Worm (Caenorhabditis elegans) whole organism, L1 larva: ENCODE measurements around the gene F41E6.8.

Experiments
- C16A3.4 ChIP-seq: fragments of 150-350 bp; optimal IDR thresholded peaks from 2 replicates; lab custom pipeline; 2014; ENCODE audit warnings: missing biosample characterization, missing genetic modification characterization
- Y116A8C.19 ChIP-seq: sonication (generic microtip); optimal IDR thresholded peaks from 2 replicates; lab custom pipeline; 2016; ENCODE audit warnings: missing compliant biosample characterization, missing genetic modification characterization, borderline replicate concordance
- alr-1 ChIP-seq: fragments of 200-800 bp; sonication (Bioruptor generic); optimal IDR thresholded peaks from 2 replicates; lab custom pipeline; 2018; ENCODE audit warnings: borderline replicate concordance, mild to moderate bottlenecking, missing genetic modification characterization, missing compliant biosample characterization
- aly-2 ChIP-seq: fragments of 150-350 bp; optimal IDR thresholded peaks from 2 replicates; lab custom pipeline; 2014; ENCODE audit warnings: missing biosample characterization, missing genetic modification characterization
- ama-1 ChIP-seq: fragments of 150-350 bp; optimal IDR thresholded peaks from 2 replicates; lab custom pipeline; 2014
- blmp-1 ChIP-seq: fragments of 150-350 bp; optimal IDR thresholded peaks from 2 replicates; lab custom pipeline; 2014; ENCODE audit warnings: missing biosample characterization, missing genetic modification characterization
- ceh-63 ChIP-seq: fragments of 200-800 bp; sonication (Bioruptor generic); optimal IDR thresholded peaks from 2 replicates; lab custom pipeline; 2018; ENCODE audit warnings: mild to moderate bottlenecking, missing genetic modification characterization, missing compliant biosample characterization
- ceh-82 ChIP-seq, 3 experiments: fragments of 150-350 bp in 1 of 3; sonication (generic microtip) in 2 of 3; optimal IDR thresholded peaks; 2 replicates each; lab custom pipeline; 2014 to 2017; ENCODE audit warnings: missing biosample characterization in 3 of 3, missing genetic modification characterization in 3 of 3
- ceh-88 ChIP-seq: fragments of 200-800 bp; sonication (Bioruptor generic); IDR thresholded peaks from 2 replicates; pipeline ENCODE4 v1.3.6; 2022; ENCODE audit warnings: missing genetic modification characterization, missing compliant biosample characterization
- ceh-90 ChIP-seq: sonication (generic microtip); optimal IDR thresholded peaks from 2 replicates; lab custom pipeline; 2016; ENCODE audit warnings: missing genetic modification characterization, missing compliant biosample characterization
- ces-1 ChIP-seq: fragments of 150-350 bp; optimal IDR thresholded peaks from 2 replicates; lab custom pipeline; 2014; ENCODE audit warnings: missing biosample characterization, missing genetic modification reagents, missing genetic modification characterization
- dsc-1 ChIP-seq: sonication (generic microtip); optimal IDR thresholded peaks from 2 replicates; lab custom pipeline; 2016; ENCODE audit warnings: mild to moderate bottlenecking, missing genetic modification characterization, missing compliant biosample characterization
- efl-1 ChIP-seq, 4 experiments: fragments of 150-350 bp; optimal IDR thresholded peaks in 3 of 4; peaks in 1 of 4; 1 replicate in 1 of 4; 2 replicates in 3 of 4; lab custom pipeline; 2014; ENCODE audit warnings: missing biosample characterization in 2 of 4, missing genetic modification characterization in 2 of 4, missing genetic modification reagents in 2 of 4
- elt-2 ChIP-seq: sonication (generic microtip); optimal IDR thresholded peaks from 2 replicates; lab custom pipeline; 2016; ENCODE audit warnings: missing genetic modification characterization, mild to moderate bottlenecking, inconsistent platforms, missing compliant biosample characterization, missing genetic modification reagents
- elt-3 ChIP-seq, 6 experiments: fragments of 150-350 bp in 1 of 6; sonication (generic microtip); optimal IDR thresholded peaks; 2 replicates each; lab custom pipeline; 2017 to 2018; ENCODE audit warnings: missing biosample characterization in 6 of 6, missing genetic modification characterization in 6 of 6, inconsistent platforms in 1 of 6
- ets-5 ChIP-seq: fragments of 200-800 bp; sonication (Bioruptor generic); IDR thresholded peaks from 2 replicates; pipeline ENCODE4 v1.3.6; 2022; ENCODE audit warnings: missing genetic modification characterization, missing compliant biosample characterization
- fos-1 ChIP-seq: fragments of 150-350 bp; optimal IDR thresholded peaks from 2 replicates; lab custom pipeline; 2014; ENCODE audit warnings: missing biosample characterization, missing genetic modification characterization
- hlh-4 ChIP-seq: sonication (generic microtip); optimal IDR thresholded peaks from 2 replicates; lab custom pipeline; 2016; ENCODE audit warnings: mild to moderate bottlenecking, missing genetic modification characterization, missing compliant biosample characterization
- hpl-2 ChIP-seq: fragments of 150-350 bp; optimal IDR thresholded peaks from 2 replicates; lab custom pipeline; 2014; ENCODE audit warnings: missing biosample characterization, missing genetic modification reagents, missing genetic modification characterization
- jun-1 ChIP-seq: fragments of 150-350 bp; optimal IDR thresholded peaks from 2 replicates; lab custom pipeline; 2014; ENCODE audit warnings: missing biosample characterization, missing genetic modification reagents, missing genetic modification characterization
- lin-13 ChIP-seq: fragments of 150-350 bp; optimal IDR thresholded peaks from 2 replicates; lab custom pipeline; 2014; ENCODE audit warnings: missing biosample characterization, missing genetic modification reagents, missing genetic modification characterization
- lin-14 ChIP-seq: fragments of 200-800 bp; sonication (Bioruptor generic); optimal IDR thresholded peaks from 2 replicates; lab custom pipeline; 2018; ENCODE audit warnings: mild to moderate bottlenecking, missing genetic modification characterization, moderate library complexity, missing compliant biosample characterization
- lin-15B ChIP-seq: fragments of 150-350 bp; sonication (generic microtip); optimal IDR thresholded peaks from 3 replicates; lab custom pipeline; 2014; ENCODE audit warnings: missing biosample characterization, missing genetic modification characterization
- lin-39 ChIP-seq: fragments of 150-350 bp; optimal IDR thresholded peaks from 2 replicates; lab custom pipeline; 2014; ENCODE audit warnings: missing biosample characterization, missing genetic modification reagents, missing genetic modification characterization
- mab-9 ChIP-seq: fragments of 200-800 bp; sonication (Bioruptor generic); IDR thresholded peaks from 2 replicates; pipeline ENCODE4 v1.3.6; 2022; ENCODE audit warnings: missing genetic modification reagents, missing genetic modification characterization, missing compliant biosample characterization
- mef-2 ChIP-seq: fragments of 150-350 bp; optimal IDR thresholded peaks from 2 replicates; lab custom pipeline; 2014; ENCODE audit warnings: missing biosample characterization, missing genetic modification characterization
- mep-1 ChIP-seq: fragments of 150-350 bp; optimal IDR thresholded peaks from 2 replicates; lab custom pipeline; 2014; ENCODE audit warnings: missing biosample characterization, missing genetic modification characterization
- nhr-12 ChIP-seq: sonication (generic microtip); optimal IDR thresholded peaks from 2 replicates; lab custom pipeline; 2017; ENCODE audit warnings: missing biosample characterization, missing genetic modification characterization
- nhr-19 ChIP-seq: fragments of 200-800 bp; sonication (Bioruptor generic); conservative IDR thresholded peaks from 2 replicates; pipeline ENCODE4 v1.3.6; 2022; ENCODE audit warnings: missing genetic modification characterization, missing compliant biosample characterization
- nhr-28 ChIP-seq: fragments of 150-350 bp; optimal IDR thresholded peaks from 2 replicates; lab custom pipeline; 2014; ENCODE audit warnings: missing biosample characterization, missing genetic modification characterization
- nhr-47 ChIP-seq: sonication (generic microtip); optimal IDR thresholded peaks from 2 replicates; lab custom pipeline; 2016; ENCODE audit warnings: mild to moderate bottlenecking, missing genetic modification characterization, moderate library complexity, missing compliant biosample characterization
- nhr-76 ChIP-seq: sonication (generic microtip); optimal IDR thresholded peaks from 2 replicates; lab custom pipeline; 2017; ENCODE audit warnings: missing biosample characterization, missing genetic modification characterization
- nhr-77 ChIP-seq: fragments of 150-350 bp; optimal IDR thresholded peaks from 2 replicates; lab custom pipeline; 2014; ENCODE audit warnings: missing biosample characterization, missing genetic modification characterization
- nhr-85 ChIP-seq: sonication (generic microtip); peaks from one replicate; lab custom pipeline; 2016; ENCODE audit warnings: missing genetic modification characterization, inconsistent platforms, missing compliant biosample characterization
- pag-3 ChIP-seq: sonication (generic microtip); optimal IDR thresholded peaks from 2 replicates; lab custom pipeline; 2017; ENCODE audit warnings: missing genetic modification characterization, mild to moderate bottlenecking, missing compliant biosample characterization, antibody characterized with exemption, borderline replicate concordance; ENCODE audit not compliant: insufficient read depth
- pax-3 ChIP-seq: fragments of 200-800 bp; sonication (Bioruptor generic); optimal IDR thresholded peaks from 2 replicates; lab custom pipeline; 2018; ENCODE audit warnings: mild to moderate bottlenecking, missing genetic modification characterization, moderate library complexity, missing compliant biosample characterization
- pqm-1 ChIP-seq: sonication (generic microtip); optimal IDR thresholded peaks from 3 replicates; lab custom pipeline; 2017; ENCODE audit warnings: missing biosample characterization, missing genetic modification characterization
- skn-1 ChIP-seq: fragments of 150-350 bp; optimal IDR thresholded peaks from 2 replicates; lab custom pipeline; 2014; ENCODE audit warnings: missing biosample characterization, missing genetic modification characterization
- snu-23 ChIP-seq: sonication (generic microtip); optimal IDR thresholded peaks from 2 replicates; lab custom pipeline; 2016; ENCODE audit warnings: missing genetic modification characterization, missing compliant biosample characterization
- sox-4 ChIP-seq: sonication (generic microtip); optimal IDR thresholded peaks from 2 replicates; lab custom pipeline; 2016; ENCODE audit warnings: missing genetic modification characterization, missing compliant biosample characterization
- sptf-1 ChIP-seq: fragments of 150-350 bp; optimal IDR thresholded peaks from 2 replicates; lab custom pipeline; 2014; ENCODE audit warnings: missing biosample characterization, missing genetic modification characterization
- sup-37 ChIP-seq: fragments of 200-800 bp; sonication (Bioruptor generic); optimal IDR thresholded peaks from 2 replicates; lab custom pipeline; 2018; ENCODE audit warnings: mild to moderate bottlenecking, missing genetic modification characterization, missing compliant biosample characterization
- tlp-1 ChIP-seq: fragments of 150-350 bp; optimal IDR thresholded peaks from 2 replicates; lab custom pipeline; 2014; ENCODE audit warnings: missing biosample characterization, missing genetic modification characterization
- unc-30 ChIP-seq: sonication (generic microtip); optimal IDR thresholded peaks from 2 replicates; lab custom pipeline; 2017; ENCODE audit warnings: missing biosample characterization, missing genetic modification characterization
- unc-62 ChIP-seq: fragments of 150-350 bp; optimal IDR thresholded peaks from 2 replicates; lab custom pipeline; 2014; ENCODE audit warnings: missing biosample characterization, missing genetic modification reagents, missing genetic modification characterization
- vab-15 ChIP-seq: sonication (generic microtip); optimal IDR thresholded peaks from 2 replicates; lab custom pipeline; 2017; ENCODE audit warnings: missing genotype, mild to moderate bottlenecking, missing genetic modification characterization, missing compliant biosample characterization
- zip-4 ChIP-seq: fragments of 200-800 bp; sonication (Bioruptor generic); optimal IDR thresholded peaks from 2 replicates; lab custom pipeline; 2018; ENCODE audit warnings: mild to moderate bottlenecking, missing genetic modification characterization, moderate library complexity, missing compliant biosample characterization
- ztf-11 ChIP-seq, 2 experiments: sonication (generic microtip); optimal IDR thresholded peaks; 2 replicates each; lab custom pipeline; 2016 to 2017; ENCODE audit warnings: missing genetic modification characterization in 2 of 2, missing biosample characterization in 1 of 2, missing compliant biosample characterization in 1 of 2

Gene F41E6.8

DNA sequence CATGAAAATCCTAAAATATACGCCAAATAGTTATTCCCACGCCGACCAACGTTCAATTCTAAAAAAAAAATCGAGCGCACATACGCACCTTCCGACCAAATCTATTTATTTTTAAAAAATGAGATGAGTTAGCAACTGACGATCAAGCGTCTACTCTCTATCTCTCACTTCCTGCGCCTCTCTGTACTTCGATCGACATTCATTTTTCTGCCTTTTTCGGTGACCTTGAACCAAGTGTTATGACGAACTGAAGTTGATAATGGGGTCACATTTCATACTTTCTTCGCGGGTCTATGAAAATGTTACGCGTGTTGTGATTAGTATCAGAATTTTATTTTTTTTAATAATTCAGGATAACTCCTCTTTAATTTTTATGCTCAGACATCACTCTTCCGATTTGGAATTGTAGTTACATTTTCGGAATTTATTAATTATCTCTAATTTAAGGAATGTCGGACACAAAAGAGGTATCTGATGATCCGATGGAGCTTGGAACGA is 6.1 kb upstream of the F41E6.8 start, which contains the start of gene smk-1 (continued):
- no peak for TF ChIP-seq nhr-12 (tag; lab: Kevin White, UChicago)
- no peak for TF ChIP-seq mef-2 (tag; lab: Kevin White, UChicago)
- peak; percentile 67 for TF ChIP-seq lin-14
- no peak for TF ChIP-seq alr-1 (tag; lab: Kevin White, UChicago)
- no peak for TF ChIP-seq aly-2 (tag; lab: Kevin White, UChicago)
- no peak for TF ChIP-seq ceh-63
- no peak for TF ChIP-seq nhr-76
- TF ChIP-seq pag-3 (tag; lab: Kevin White, UChicago), result no peak
- TF ChIP-seq mep-1 (tag; lab: Kevin White, UChicago), result peak; percentile 34
- TF ChIP-seq pax-3 (tag; lab: Kevin White, UChicago), result no peak
- TF ChIP-seq sptf-1 (tag; lab: Kevin White, UChicago), result no peak
- no peak for TF ChIP-seq nhr-77 (tag; lab: Kevin White, UChicago)
- peak in 3 of 6 experiments; percentile 9 to 79 (median 12) for TF ChIP-seq elt-3 (tag; optimal IDR thresholded peaks at IDR 0.05; lab: Kevin White, UChicago)
- no peak for TF ChIP-seq ama-1 (lab: Kevin White, UChicago)
- no peak for TF ChIP-seq ceh-90 (tag; lab: Kevin White, UChicago)
- no peak for TF ChIP-seq ets-5 (GFP tag; lab: Robert Waterston, UW)
- no peak for TF ChIP-seq hlh-4
- no peak for TF ChIP-seq pqm-1

DNA sequence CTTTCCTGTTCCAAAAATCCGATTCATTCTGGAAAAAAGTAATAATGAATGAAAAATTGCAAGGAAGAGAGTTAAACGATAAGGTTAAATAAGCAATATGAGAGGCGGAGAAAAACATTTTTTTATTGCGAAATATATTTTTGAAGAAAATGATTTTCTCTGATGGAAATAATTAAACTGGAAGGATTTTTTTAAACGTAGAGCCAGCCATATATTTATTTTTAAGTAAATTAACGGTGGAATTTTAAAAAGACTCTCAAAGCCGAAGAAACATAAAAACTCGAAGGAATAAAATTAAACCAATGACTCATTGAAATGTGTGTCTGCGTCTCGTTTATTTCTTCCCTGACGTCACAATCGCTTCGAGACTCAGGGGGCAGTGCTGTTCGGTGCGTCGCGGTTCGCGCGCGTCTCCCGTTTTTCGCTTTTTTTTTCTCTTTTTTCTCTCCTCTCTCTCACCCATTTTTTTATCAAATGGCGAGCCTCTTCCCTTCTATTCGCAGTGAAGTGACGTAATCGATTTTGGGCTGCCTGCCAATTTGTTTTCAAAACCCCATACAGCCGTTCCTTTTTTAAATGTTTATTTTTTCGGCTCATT is 4.9 kb upstream of the F41E6.8 start, which contains the start of gene vps-60:
TSS of gene vps-60 (minus strand) at position 30 of the 598 bp plus-strand sequence.
- no peak for TF ChIP-seq unc-62 (GFP tag; lab: Kevin White, UChicago)
- peak; percentile 93 for TF ChIP-seq nhr-77 (tag; lab: Kevin White, UChicago)
- no peak for TF ChIP-seq nhr-28 (tag; lab: Kevin White, UChicago)
- peak; percentile 94 for TF ChIP-seq nhr-47
- TF ChIP-seq alr-1 (tag; lab: Kevin White, UChicago), result no peak
- TF ChIP-seq Y116A8C.19, result no peak
- peak; percentile 98 for TF ChIP-seq lin-14
- peak; percentile 2 for TF ChIP-seq nhr-76
- TF ChIP-seq ceh-63, result no peak
- TF ChIP-seq fos-1 (tag; lab: Kevin White, UChicago), result peak; percentile 98
- peak; percentile 89 for TF ChIP-seq lin-13 (GFP tag; lab: Kevin White, UChicago)
- no peak for TF ChIP-seq nhr-12 (tag; lab: Kevin White, UChicago)
- peak; percentile 80 for TF ChIP-seq lin-15B (tag; lab: Kevin White, UChicago)
- TF ChIP-seq ztf-11 (tag; optimal IDR thresholded peaks at IDR 0.05; lab: Kevin White, UChicago), result peak in 1 of 2 experiments; percentile 46
- no peak for TF ChIP-seq ces-1
- TF ChIP-seq zip-4 (GFP tag; lab: Kevin White, UChicago), result peak; percentile 55
- peak; percentile 84 to 89 for TF ChIP-seq efl-1 (optimal IDR thresholded peaks at IDR 0.05; lab: Kevin White, UChicago)
- TF ChIP-seq efl-1 (GFP tag; optimal IDR thresholded peaks at IDR 0.05 in 1 of 2; lab: Kevin White, UChicago), result peak; percentile 68 to 96
- TF ChIP-seq tlp-1, result no peak
- peak; percentile 75 to 95 (median 82) for TF ChIP-seq ceh-82 (tag; optimal IDR thresholded peaks at IDR 0.05; lab: Kevin White, UChicago)
- peak; percentile 10 for TF ChIP-seq ama-1 (lab: Kevin White, UChicago)
- TF ChIP-seq jun-1, result peak; percentile 96
- peak; percentile 34 for TF ChIP-seq hpl-2 (GFP tag; lab: Kevin White, UChicago)
- peak; percentile 47 for TF ChIP-seq ceh-90 (tag; lab: Kevin White, UChicago)
- peak; percentile 79 for TF ChIP-seq elt-2 (tag; lab: Kevin White, UChicago)
- TF ChIP-seq nhr-85 (tag; lab: Kevin White, UChicago), result peak; percentile 96
- TF ChIP-seq mep-1 (tag; lab: Kevin White, UChicago), result peak; percentile 80
- peak; percentile 48 for TF ChIP-seq lin-39 (tag; lab: Kevin White, UChicago)
- peak; percentile 91 for TF ChIP-seq dsc-1 (tag; lab: Kevin White, UChicago)
- no peak for TF ChIP-seq sup-37
- peak; percentile 91 for TF ChIP-seq skn-1
- peak; percentile 96 for TF ChIP-seq snu-23 (GFP tag; lab: Kevin White, UChicago)
- TF ChIP-seq vab-15 (tag; lab: Kevin White, UChicago), result no peak
- 0 out of 2 replicates have a peak, but pooled peaks have one; percentile 46 for TF ChIP-seq mab-9
- TF ChIP-seq blmp-1 (tag; lab: Kevin White, UChicago), result peak; percentile 97
- peak; percentile 77; the same call in 1 of the 2 replicates for TF ChIP-seq ceh-88 (GFP tag; lab: Robert Waterston, UW)
- TF ChIP-seq pag-3 (tag; lab: Kevin White, UChicago), result no peak
- no peak for TF ChIP-seq unc-30
- TF ChIP-seq C16A3.4 (tag; lab: Kevin White, UChicago), result peak; percentile 90
- no peak for TF ChIP-seq hlh-4
- peak; percentile 76 for TF ChIP-seq sox-4 (tag; lab: Kevin White, UChicago)
- TF ChIP-seq nhr-19 (GFP tag; lab: Robert Waterston, UW), result peak; percentile 93
